Fruit fly (Drosophila melanogaster) whole organism, adult: ENCODE data around the gene CG10470.

ENCODE experiments used
- CG11617 ChIP-seq: fragments of 200-800 bp; sonication (Bioruptor generic); optimal IDR thresholded peaks from 2 replicates; lab custom pipeline; 2017; ENCODE audit warnings: mild to moderate bottlenecking, missing biosample characterization, missing genetic modification reagents, missing genetic modification characterization
- CG12768 ChIP-seq: fragments of 200-800 bp; sonication (Bioruptor generic); optimal IDR thresholded peaks from 2 replicates; lab custom pipeline; 2017; ENCODE audit warnings: missing biosample characterization, missing genetic modification characterization, mild to moderate bottlenecking, moderate library complexity, missing genetic modification reagents
- CG14711 ChIP-seq: fragments of 200-800 bp; sonication (Bioruptor generic); optimal IDR thresholded peaks from 2 replicates; lab custom pipeline; 2018; ENCODE audit warnings: missing biosample characterization, mild to moderate bottlenecking, missing genetic modification characterization, moderate library complexity
- CG1620 ChIP-seq: fragments of 200-800 bp; sonication (Bioruptor generic); optimal IDR thresholded peaks from 2 replicates; lab custom pipeline; 2016; ENCODE audit warnings: missing biosample characterization, missing genetic modification characterization
- CG33017 ChIP-seq: fragments of 200-800 bp; sonication (Bioruptor generic); optimal IDR thresholded peaks from 2 replicates; lab custom pipeline; 2018; ENCODE audit warnings: missing biosample characterization, mild to moderate bottlenecking, missing genetic modification characterization, moderate library complexity
- CG5204 ChIP-seq: fragments of 200-800 bp; sonication (Bioruptor generic); optimal IDR thresholded peaks from 2 replicates; lab custom pipeline; 2016; ENCODE audit warnings: missing biosample characterization, missing genetic modification characterization
- CG7045 ChIP-seq: fragments of 200-800 bp; sonication (Bioruptor generic); optimal IDR thresholded peaks from 2 replicates; lab custom pipeline; 2017; ENCODE audit warnings: missing biosample characterization, mild to moderate bottlenecking, missing genetic modification characterization
- CG7101 ChIP-seq: fragments of 200-800 bp; sonication (Bioruptor generic); optimal IDR thresholded peaks from 2 replicates; lab custom pipeline; 2018; ENCODE audit warnings: missing biosample characterization, mild to moderate bottlenecking, missing genetic modification characterization, moderate library complexity
- Clk ChIP-seq: fragments of 200-800 bp; sonication (Bioruptor generic); optimal IDR thresholded peaks from 2 replicates; lab custom pipeline; 2017; ENCODE audit warnings: missing biosample characterization, missing genetic modification characterization
- Crg-1 ChIP-seq: fragments of 200-800 bp; sonication (Bioruptor generic); optimal IDR thresholded peaks from 2 replicates; lab custom pipeline; 2016; ENCODE audit warnings: missing biosample characterization, missing genetic modification characterization
- Hr96 ChIP-seq: fragments of 200-800 bp; sonication (Bioruptor generic); optimal IDR thresholded peaks from 2 replicates; lab custom pipeline; 2016; ENCODE audit warnings: missing biosample characterization, missing genetic modification characterization
- Mnt ChIP-seq: fragments of 200-800 bp; sonication (Bioruptor generic); optimal IDR thresholded peaks from 2 replicates; lab custom pipeline; 2016; ENCODE audit warnings: missing biosample characterization, mild to moderate bottlenecking, missing genetic modification characterization
- bab1 ChIP-seq: fragments of 200-800 bp; sonication (Bioruptor generic); optimal IDR thresholded peaks from 3 replicates; lab custom pipeline; 2019; ENCODE audit warnings: missing biosample characterization, mild to moderate bottlenecking, missing genetic modification characterization, moderate library complexity
- cic ChIP-seq: fragments of 200-800 bp; sonication (Bioruptor generic); optimal IDR thresholded peaks from 2 replicates; lab custom pipeline; 2017; ENCODE audit warnings: missing biosample characterization, mild to moderate bottlenecking, missing genetic modification characterization, moderate library complexity
- cnc ChIP-seq, 2 experiments: fragments of >200 bp; optimal IDR thresholded peaks; 2 replicates each; lab custom pipeline; 2017
- kay ChIP-seq: fragments of 200-800 bp; sonication (Bioruptor generic); peaks from one replicate; lab custom pipeline; 2016; ENCODE audit warnings: missing biosample characterization, missing genetic modification characterization, borderline replicate concordance
- ovo ChIP-seq: fragments of 200-800 bp; sonication (Bioruptor generic); optimal IDR thresholded peaks from 2 replicates; lab custom pipeline; 2016; ENCODE audit warnings: missing biosample characterization, missing genetic modification characterization
- pad ChIP-seq: fragments of 200-800 bp; sonication (Bioruptor generic); optimal IDR thresholded peaks from 3 replicates; lab custom pipeline; 2017; ENCODE audit warnings: missing biosample characterization, missing genetic modification characterization, mild to moderate bottlenecking, moderate library complexity, missing genetic modification reagents
- tj ChIP-seq: fragments of 200-800 bp; sonication (Bioruptor generic); optimal IDR thresholded peaks from 3 replicates; lab custom pipeline; 2017; ENCODE audit warnings: missing biosample characterization, mild to moderate bottlenecking, missing genetic modification characterization, moderate library complexity
- toe ChIP-seq: fragments of 200-800 bp; sonication (Bioruptor generic); optimal IDR thresholded peaks from 2 replicates; lab custom pipeline; 2016; ENCODE audit warnings: missing biosample characterization, missing genetic modification characterization

CG10470 gene

DNA sequence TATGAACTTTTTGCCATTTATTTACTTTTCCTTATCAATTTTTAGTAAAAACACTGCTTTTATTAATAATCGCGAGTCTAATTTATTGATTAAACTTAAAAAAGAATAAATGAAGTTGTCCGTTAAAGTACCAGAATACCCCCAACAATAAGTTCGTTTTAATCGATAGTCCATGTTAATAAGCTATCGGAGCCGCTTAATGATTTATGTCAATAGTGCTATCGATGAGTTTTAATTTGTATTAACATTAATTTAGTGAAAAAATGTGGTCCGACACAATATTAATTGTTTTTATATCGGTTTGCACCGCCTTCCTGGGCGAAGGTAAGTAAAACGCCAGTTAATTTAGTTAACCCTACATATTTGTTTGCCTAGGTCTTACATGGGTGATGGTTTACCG is at the start of gene CG10470:
TSS of gene CG10470 (plus strand) at position 165 of the 400 bp plus-strand sequence.
- TF ChIP-seq bab1 (GFP tag; lab: Kevin White, UChicago) (peak; percentile 71), CG11617 (GFP tag; lab: Kevin White, UChicago) (no peak), CG14711 (tag; lab: Kevin White, UChicago) (peak; percentile 31)

DNA sequence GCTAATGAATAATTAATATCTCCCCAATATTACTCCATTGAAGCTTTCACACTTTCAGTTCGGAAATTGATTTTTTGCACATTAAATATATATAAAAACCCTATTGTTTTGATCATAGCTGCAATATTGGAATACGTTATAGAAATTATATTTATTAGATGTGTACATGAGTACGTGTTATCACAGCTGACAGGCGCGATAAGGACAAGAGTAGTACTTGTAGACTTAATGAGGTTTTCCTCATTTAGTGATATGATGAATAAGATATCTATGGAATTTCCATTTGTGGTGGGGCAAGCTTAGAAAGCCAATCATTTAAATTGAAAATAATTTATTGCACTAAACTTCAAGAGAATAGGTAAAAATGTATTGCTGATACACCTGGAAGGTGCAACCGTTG is 46.4 kb upstream of the CG10470 start:
- TF ChIP-seq kay (GFP tag; lab: Kevin White, UChicago) (no peak), toe (GFP tag; lab: Kevin White, UChicago) (no peak), Mnt (GFP tag; lab: Kevin White, UChicago) (no peak), Clk (GFP tag; lab: Kevin White, UChicago) (no peak), ovo (no peak), CG11617 (GFP tag; lab: Kevin White, UChicago) (no peak), CG7045 (GFP tag; lab: Kevin White, UChicago) (no peak), CG14711 (tag; lab: Kevin White, UChicago) (no peak), CG5204 (no peak), CG7101 (tag; lab: Kevin White, UChicago) (no peak), bab1 (GFP tag; lab: Kevin White, UChicago) (no peak), Hr96 (GFP tag; lab: Kevin White, UChicago) (no peak), cic (GFP tag; lab: Kevin White, UChicago) (no peak), CG33017 (no peak), CG1620 (GFP tag; lab: Kevin White, UChicago) (no peak), tj (no peak), cnc (optimal IDR thresholded peaks at IDR 0.05; lab: Kevin White, UChicago) (no peak)

DNA sequence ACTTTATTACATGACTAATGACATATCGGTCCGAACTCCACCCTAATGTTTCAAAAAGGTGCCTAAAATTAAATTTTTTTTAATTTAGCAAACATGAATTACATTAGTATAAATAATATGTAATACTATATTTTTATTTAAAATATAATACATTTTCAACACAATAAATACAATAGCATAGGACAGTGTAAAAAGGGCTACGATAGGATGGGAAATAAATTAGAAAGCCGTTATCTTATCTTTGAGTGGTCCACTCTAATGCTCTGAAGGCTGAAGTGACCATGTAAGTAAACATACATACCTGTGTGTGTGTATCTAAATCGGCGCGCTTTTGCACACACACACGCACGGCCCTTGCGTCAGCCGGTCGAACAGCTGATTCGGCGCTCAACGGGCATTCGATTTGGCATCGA is 45.9 kb upstream of the CG10470 start, which contains the start of gene CG31793:
TSS of gene CG31793 (plus strand) at position 409 of the 413 bp plus-strand sequence.
- TF ChIP-seq CG7101 (tag; lab: Kevin White, UChicago) (peak; percentile 85), kay (GFP tag; lab: Kevin White, UChicago) (no peak), cic (GFP tag; lab: Kevin White, UChicago) (peak; percentile 89), CG14711 (tag; lab: Kevin White, UChicago) (peak; percentile 68), ovo (peak; percentile 61), Mnt (GFP tag; lab: Kevin White, UChicago) (no peak), cnc (optimal IDR thresholded peaks at IDR 0.05; lab: Kevin White, UChicago) (no peak), tj (no peak), CG33017 (peak; percentile 56), CG11617 (GFP tag; lab: Kevin White, UChicago) (peak; percentile 79), Crg-1 (GFP tag; lab: Kevin White, UChicago) (peak; percentile 55), bab1 (GFP tag; lab: Kevin White, UChicago) (peak; percentile 84), Hr96 (GFP tag; lab: Kevin White, UChicago) (no peak), CG7045 (GFP tag; lab: Kevin White, UChicago) (peak; percentile 47), CG5204 (peak; percentile 12), pad (GFP tag; lab: Kevin White, UChicago) (peak; percentile 23), toe (GFP tag; lab: Kevin White, UChicago) (peak; percentile 18)

- TF ChIP-seq CG11617 (GFP tag; lab: Kevin White, UChicago): peak; percentile 91
- TF ChIP-seq Mnt (GFP tag; lab: Kevin White, UChicago): peak; percentile 97
- TF ChIP-seq tj: peak; percentile 75
- TF ChIP-seq Crg-1 (GFP tag; lab: Kevin White, UChicago): peak; percentile 94
- peak; percentile 80 for TF ChIP-seq CG14711 (tag; lab: Kevin White, UChicago)
- TF ChIP-seq CG5204: peak; percentile 57
- TF ChIP-seq kay (GFP tag; lab: Kevin White, UChicago): no peak
- peak; percentile 85 for TF ChIP-seq CG1620 (GFP tag; lab: Kevin White, UChicago)
- peak; percentile 90 for TF ChIP-seq Hr96 (GFP tag; lab: Kevin White, UChicago)
- no peak for TF ChIP-seq cnc (optimal IDR thresholded peaks at IDR 0.05; lab: Kevin White, UChicago)
- peak; percentile 85 for TF ChIP-seq cic (GFP tag; lab: Kevin White, UChicago)
- peak; percentile 79 for TF ChIP-seq pad (GFP tag; lab: Kevin White, UChicago)
- TF ChIP-seq CG7101 (tag; lab: Kevin White, UChicago): peak; percentile 94
- peak; percentile 85 for TF ChIP-seq ovo
- TF ChIP-seq bab1 (GFP tag; lab: Kevin White, UChicago): peak; percentile 94
- TF ChIP-seq CG33017: peak; percentile 88
- TF ChIP-seq CG12768 (GFP tag; lab: Kevin White, UChicago): peak; percentile 85
- peak; percentile 78 for TF ChIP-seq CG7045 (GFP tag; lab: Kevin White, UChicago)
- TF ChIP-seq toe (GFP tag; lab: Kevin White, UChicago): peak; percentile 59
- TF ChIP-seq Clk (GFP tag; lab: Kevin White, UChicago): peak; percentile 88
Observed at dm6 chr2L:19009130-19009529, 39.7 kb upstream of the CG10470 start, which contains the start of gene RpL30. RpL30 (minus strand) TSS chr2L:19009306.

dm6 chr2L:19010037-19010436 is 38.8 kb upstream of the CG10470 start:
- no peak for TF ChIP-seq pad (GFP tag; lab: Kevin White, UChicago)
- no peak for TF ChIP-seq CG14711 (tag; lab: Kevin White, UChicago)
- TF ChIP-seq Crg-1 (GFP tag; lab: Kevin White, UChicago): no peak
- TF ChIP-seq CG1620 (GFP tag; lab: Kevin White, UChicago): no peak
- TF ChIP-seq CG11617 (GFP tag; lab: Kevin White, UChicago): no peak
- TF ChIP-seq CG7045 (GFP tag; lab: Kevin White, UChicago): no peak
- no peak for TF ChIP-seq CG12768 (GFP tag; lab: Kevin White, UChicago)

dm6 chr2L:19010566-19010965 is 38.3 kb upstream of the CG10470 start, which contains the start of gene robl37BC:
robl37BC (plus strand) TSS chr2L:19010866.
- no peak for TF ChIP-seq Crg-1 (GFP tag; lab: Kevin White, UChicago)
- no peak for TF ChIP-seq CG1620 (GFP tag; lab: Kevin White, UChicago)
- TF ChIP-seq ovo: no peak
